Worm (Caenorhabditis elegans) whole organism, young adult: ENCODE measurements around the gene tax-6.

ENCODE experiments used
- F57C9.4 ChIP-seq: sonication (generic microtip); optimal IDR thresholded peaks from 2 replicates; lab custom pipeline; 2017; ENCODE audit warnings: mild to moderate bottlenecking, missing genetic modification characterization, missing compliant biosample characterization
- ZK185.1 ChIP-seq: sonication (generic microtip); optimal IDR thresholded peaks from 2 replicates; lab custom pipeline; 2016; ENCODE audit warnings: mild to moderate bottlenecking, missing genetic modification characterization, missing compliant biosample characterization; ENCODE audit not compliant: poor library complexity, severe bottlenecking
- ama-1 ChIP-seq, 3 experiments: fragments of 150-350 bp in 1 of 3; sonication (generic microtip) in 2 of 3; optimal IDR thresholded peaks; 2 replicates each; lab custom pipeline; 2014 to 2018; ENCODE audit warnings: missing biosample characterization in 2 of 3, missing genetic modification characterization in 2 of 3, missing genetic modification reagents in 2 of 3
- aptf-3 ChIP-seq: fragments of 200-800 bp; sonication (Bioruptor generic); IDR thresholded peaks from 2 replicates; pipeline ENCODE4 v1.3.6; 2022; ENCODE audit warnings: missing genetic modification characterization, missing compliant biosample characterization
- attf-5 ChIP-seq: fragments of 200-800 bp; sonication (Bioruptor generic); optimal IDR thresholded peaks from 2 replicates; lab custom pipeline; 2018; ENCODE audit warnings: mild to moderate bottlenecking, missing genetic modification characterization, missing compliant biosample characterization
- cebp-1 ChIP-seq, 2 experiments: fragments of 200-800 bp in 1 of 2; sonication (Bioruptor generic) in 1 of 2; sonication (generic microtip) in 1 of 2; IDR thresholded peaks in 1 of 2; optimal IDR thresholded peaks in 1 of 2; 2 replicates each; pipeline versions ENCODE4 v1.3.6 to Lab custom; 2017 to 2022; ENCODE audit warnings: missing compliant biosample characterization in 2 of 2, missing genetic modification characterization in 2 of 2, mild to moderate bottlenecking in 1 of 2, missing genetic modification reagents in 1 of 2, moderate library complexity in 1 of 2
- ceh-100 ChIP-seq: fragments of 200-800 bp; sonication (Bioruptor generic); IDR thresholded peaks from 2 replicates; pipeline ENCODE4 v1.3.6; 2022; ENCODE audit warnings: missing genetic modification reagents, missing genetic modification characterization, missing compliant biosample characterization
- efl-1 ChIP-seq: fragments of 150-350 bp; optimal IDR thresholded peaks from 2 replicates; lab custom pipeline; 2014; ENCODE audit warnings: missing biosample characterization, missing genetic modification reagents, missing genetic modification characterization
- lin-35 ChIP-seq, 3 experiments: fragments of 150-350 bp in 2 of 3; sonication (generic microtip) in 1 of 3; optimal IDR thresholded peaks; 2 replicates each; lab custom pipeline; 2014 to 2018; ENCODE audit warnings: missing biosample characterization in 3 of 3, missing genetic modification characterization in 3 of 3, missing genetic modification reagents in 3 of 3
- lsl-1 ChIP-seq: fragments of 200-800 bp; sonication (Bioruptor generic); optimal IDR thresholded peaks from 2 replicates; lab custom pipeline; 2018; ENCODE audit warnings: mild to moderate bottlenecking, missing genetic modification characterization, moderate library complexity, missing compliant biosample characterization
- pha-4 ChIP-seq: fragments of 150-350 bp; sonication (generic microtip); optimal IDR thresholded peaks from 2 replicates; lab custom pipeline; 2014; ENCODE audit warnings: missing biosample characterization, missing genetic modification reagents, missing genetic modification characterization
- tbp1 ChIP-seq: fragments of 200-800 bp; sonication (Bioruptor generic); optimal IDR thresholded peaks from 2 replicates; lab custom pipeline; 2018; ENCODE audit warnings: mild to moderate bottlenecking, missing genetic modification characterization, missing compliant biosample characterization
- unc-62 ChIP-seq: fragments of 150-350 bp; optimal IDR thresholded peaks from 2 replicates; lab custom pipeline; 2014; ENCODE audit warnings: missing biosample characterization, missing genetic modification reagents, missing genetic modification characterization
- ztf-3 ChIP-seq: fragments of 200-800 bp; sonication (Bioruptor generic); optimal IDR thresholded peaks from 2 replicates; lab custom pipeline; 2018; ENCODE audit warnings: mild to moderate bottlenecking, missing genetic modification characterization, missing compliant biosample characterization

ce11 chrIV:10469494-10469893 is 31.9 kb downstream of the tax-6 start, which contains the start of gene ugt-44:
- TF ChIP-seq cebp-1 (GFP tag; IDR thresholded peaks at IDR 0.05; lab: Robert Waterston, UW), result no peak
- TF ChIP-seq cebp-1 (tag; optimal IDR thresholded peaks at IDR 0.05; lab: Kevin White, UChicago), result no peak
- no peak for TF ChIP-seq ceh-100 (GFP tag; lab: Robert Waterston, UW)
- TF ChIP-seq efl-1 (GFP tag; lab: Kevin White, UChicago), result no peak
- TF ChIP-seq tbp1 (GFP tag; lab: Kevin White, UChicago), result no peak
- no peak for TF ChIP-seq lsl-1 (GFP tag; lab: Kevin White, UChicago)
- no peak for TF ChIP-seq ZK185.1 (tag; lab: Kevin White, UChicago)
- TF ChIP-seq lin-35 (GFP tag; optimal IDR thresholded peaks at IDR 0.05; lab: Kevin White, UChicago), result no peak
- TF ChIP-seq attf-5 (GFP tag; lab: Kevin White, UChicago), result no peak
- no peak for TF ChIP-seq ztf-3 (GFP tag; lab: Kevin White, UChicago)
- no peak for TF ChIP-seq aptf-3 (GFP tag; lab: Robert Waterston, UW)
- TF ChIP-seq F57C9.4 (tag; lab: Kevin White, UChicago), result no peak
- no peak for TF ChIP-seq pha-4 (tag; lab: Kevin White, UChicago)
- no peak for TF ChIP-seq unc-62
- no peak for TF ChIP-seq ama-1 (optimal IDR thresholded peaks at IDR 0.05; lab: Kevin White, UChicago)
- no peak for TF ChIP-seq ama-1 (GFP tag; optimal IDR thresholded peaks at IDR 0.05; lab: Kevin White, UChicago)
